Worm (Caenorhabditis elegans): ENCODE data around the gene Y38H6C.23.

DNA sequence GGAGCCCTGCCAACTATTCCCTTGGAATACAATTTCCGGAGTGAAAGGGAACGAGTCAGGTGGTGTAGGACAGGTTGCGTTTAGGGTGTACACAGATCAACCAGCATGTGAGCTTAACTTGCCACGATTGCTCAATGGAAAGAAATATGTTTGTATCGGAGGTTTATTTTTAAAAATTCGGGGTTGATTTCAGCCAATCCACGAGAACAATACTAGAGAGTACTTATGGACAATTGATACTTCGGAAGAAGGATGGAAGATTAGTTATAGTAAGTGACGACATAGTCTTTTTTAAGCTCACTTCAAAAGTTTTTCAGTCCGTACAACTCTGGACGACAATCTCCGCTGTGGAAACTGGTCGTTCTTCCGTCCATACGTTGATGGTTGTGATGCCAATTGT lies 18.7 kb upstream of the Y38H6C.23 start:
- TF ChIP-seq unc-130 (tag; optimal IDR thresholded peaks at IDR 0.05), result no peak
- no peak for TF ChIP-seq lsy-2 (tag; optimal IDR thresholded peaks at IDR 0.05)
- no peak for TF ChIP-seq ceh-88 (GFP tag; IDR thresholded peaks at IDR 0.05)
- TF ChIP-seq lin-13 (GFP tag; optimal IDR thresholded peaks at IDR 0.05), result no peak
- no peak for TF ChIP-seq egl-13 (tag; optimal IDR thresholded peaks at IDR 0.05)
- no peak for TF ChIP-seq elt-2 (tag; optimal IDR thresholded peaks at IDR 0.05)
- TF ChIP-seq hlh-4 (tag; optimal IDR thresholded peaks at IDR 0.05), result no peak
- no peak for TF ChIP-seq alr-1 (tag; optimal IDR thresholded peaks at IDR 0.05; ENCODE audit: borderline replicate concordance)
- TF ChIP-seq pag-3 (tag; optimal IDR thresholded peaks at IDR 0.05; ENCODE audit: borderline replicate concordance, insufficient read depth), result no peak
- no peak for TF ChIP-seq ztf-4 (tag; optimal IDR thresholded peaks at IDR 0.05)
- no peak for TF ChIP-seq lin-39 (tag; optimal IDR thresholded peaks at IDR 0.05)
- no peak for TF ChIP-seq aly-2 (tag; optimal IDR thresholded peaks at IDR 0.05)
- TF ChIP-seq isw-1 (GFP tag; IDR thresholded peaks at IDR 0.05), result no peak

All from whole organism, L1 larva.